Worm (Caenorhabditis elegans): Measurements from ENCODE around the gene srb-17.

ce11 chrIV:10419896-10420295 lies 37.1 kb downstream of the srb-17 start:
- TF ChIP-seq med-1 (GFP tag; optimal IDR thresholded peaks at IDR 0.05; ENCODE audit: insufficient read depth), result no peak
- no peak for TF ChIP-seq T22C8.4 (GFP tag; IDR thresholded peaks at IDR 0.05)
- TF ChIP-seq ref-1 (GFP tag; conservative IDR thresholded peaks at IDR 0.05), result no peak
